Fruit fly (Drosophila melanogaster) whole organism, embryonic: ENCODE data around the gene Or85b.
A peak's percentile ranks its signal among the peaks of the same experiment; 100 is the strongest.

Experiments used
- Abd-B ChIP-seq: fragments of 200-800 bp; sonication (Bioruptor generic); optimal IDR thresholded peaks from 2 replicates; lab custom pipeline; 2018; ENCODE audit warnings: missing biosample characterization, mild to moderate bottlenecking, missing genetic modification characterization, moderate library complexity
- hkb ChIP-seq, 2 experiments: fragments of 200-800 bp in 1 of 2; fragments of >200 bp in 1 of 2; sonication (Bioruptor generic) in 1 of 2; IDR thresholded peaks in 1 of 2; optimal IDR thresholded peaks in 1 of 2; 2 replicates each; pipeline versions ENCODE4 v1.3.6 to Lab custom; 2017 to 2022; ENCODE audit warnings: missing biosample characterization in 1 of 2, missing genetic modification characterization in 1 of 2
- tio ChIP-seq: fragments of 200-800 bp; sonication (Bioruptor generic); optimal IDR thresholded peaks from 2 replicates; lab custom pipeline; 2017; ENCODE audit warnings: missing biosample characterization, missing genetic modification characterization, inconsistent platforms
- z ChIP-seq: fragments of 200-800 bp; sonication (Bioruptor generic); IDR thresholded peaks from 3 replicates; pipeline ENCODE4 v1.3.6; 2022; ENCODE audit warnings: missing biosample characterization, missing genetic modification characterization

DNA sequence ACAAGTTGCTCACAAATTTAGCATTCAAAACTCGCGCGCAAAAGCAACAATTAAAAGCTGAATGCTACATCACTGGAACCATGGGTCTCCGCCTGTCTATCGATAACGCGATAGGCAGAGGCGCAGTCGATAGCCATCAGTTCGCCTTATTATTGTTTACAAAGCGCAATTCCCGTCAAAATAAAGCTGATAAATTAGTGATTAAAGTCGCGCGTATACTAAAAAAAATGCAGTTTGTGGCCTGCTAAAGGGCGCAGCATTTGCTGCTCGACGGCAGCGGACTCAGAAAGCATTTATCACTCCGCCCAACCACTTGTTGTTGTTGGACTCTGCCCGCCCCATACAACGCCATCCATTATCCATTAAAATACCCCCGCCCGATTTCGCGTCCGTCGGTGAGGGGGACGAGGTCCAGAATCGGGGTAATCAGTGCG, 6.6 kb upstream of the Or85b start, which contains the start of gene CG11737:
- peak; percentile 57 for TF ChIP-seq Abd-B (GFP tag; lab: Kevin White, UChicago)
- TF ChIP-seq hkb (optimal IDR thresholded peaks at IDR 0.05; lab: Kevin White, UChicago), result no peak
- TF ChIP-seq hkb (GFP tag; IDR thresholded peaks at IDR 0.05; lab: Robert Waterston, UW), result no peak
- TF ChIP-seq z, result no peak
- TF ChIP-seq tio (GFP tag; lab: Kevin White, UChicago), result no peak
